Fruit fly (Drosophila melanogaster) whole organism, adult: ENCODE data around the gene CG5860.

Experiments used
- CG11617 ChIP-seq: fragments of 200-800 bp; sonication (Bioruptor generic); optimal IDR thresholded peaks from 2 replicates; lab custom pipeline; 2017; ENCODE audit warnings: mild to moderate bottlenecking, missing biosample characterization, missing genetic modification reagents, missing genetic modification characterization
- Crg-1 ChIP-seq: fragments of 200-800 bp; sonication (Bioruptor generic); optimal IDR thresholded peaks from 2 replicates; lab custom pipeline; 2016; ENCODE audit warnings: missing biosample characterization, missing genetic modification characterization

- TF ChIP-seq CG11617 (GFP tag; lab: Kevin White, UChicago) (no peak), Crg-1 (peak; percentile 78)
Measured at dm6 chr3R:17385329-17386019, 23.9 kb upstream of the CG5860 start.
